Fruit fly (Drosophila melanogaster) whole organism, embryonic: Measurements from ENCODE around the gene Rpn9.
A peak's percentile ranks its signal among the peaks of the same experiment; 100 is the strongest.

Experiments
- Blimp-1 ChIP-seq: fragments of 200-800 bp; sonication (Bioruptor generic); optimal IDR thresholded peaks from 3 replicates; lab custom pipeline; 2018; ENCODE audit warnings: missing biosample characterization, missing genetic modification characterization, mild to moderate bottlenecking, moderate library complexity, missing genetic modification reagents
- CG10462 ChIP-seq: fragments of 200-800 bp; sonication (Bioruptor generic); optimal IDR thresholded peaks from 2 replicates; lab custom pipeline; 2016; ENCODE audit warnings: missing biosample characterization, missing genetic modification characterization
- CG10543 ChIP-seq: fragments of 200-800 bp; sonication (Bioruptor generic); optimal IDR thresholded peaks from 3 replicates; lab custom pipeline; 2017; ENCODE audit warnings: missing biosample characterization, mild to moderate bottlenecking, missing genetic modification characterization, moderate library complexity
- CG11504 ChIP-seq: fragments of 200-800 bp; sonication (Bioruptor generic); optimal IDR thresholded peaks from 3 replicates; lab custom pipeline; 2019; ENCODE audit warnings: missing biosample characterization, mild to moderate bottlenecking, missing genetic modification characterization, moderate library complexity
- CG12071 ChIP-seq: fragments of 200-800 bp; sonication (Bioruptor generic); optimal IDR thresholded peaks from 3 replicates; lab custom pipeline; 2018; ENCODE audit warnings: missing biosample characterization, mild to moderate bottlenecking, missing genetic modification characterization
- CG12104 ChIP-seq: fragments of 200-800 bp; sonication (Bioruptor generic); optimal IDR thresholded peaks from 3 replicates; lab custom pipeline; 2016; ENCODE audit warnings: missing biosample characterization, missing genetic modification characterization
- CG1603 ChIP-seq: fragments of 200-800 bp; sonication (Bioruptor generic); optimal IDR thresholded peaks from 2 replicates; lab custom pipeline; 2019; ENCODE audit warnings: missing biosample characterization, mild to moderate bottlenecking, missing genetic modification characterization, moderate library complexity
- CG17186 ChIP-seq: fragments of 200-800 bp; sonication (Bioruptor generic); optimal IDR thresholded peaks from 3 replicates; lab custom pipeline; 2017; ENCODE audit warnings: missing biosample characterization, missing genetic modification reagents, missing genetic modification characterization
- CG17328 ChIP-seq: fragments of 200-800 bp; sonication (Bioruptor generic); IDR thresholded peaks from 2 replicates; pipeline ENCODE4 v1.3.6; 2022; ENCODE audit warnings: missing biosample characterization, missing genetic modification characterization
- CG17359 ChIP-seq: fragments of 200-800 bp; sonication (Bioruptor generic); optimal IDR thresholded peaks from 3 replicates; lab custom pipeline; 2018; ENCODE audit warnings: missing biosample characterization, mild to moderate bottlenecking, missing genetic modification characterization, moderate library complexity
- CG2712 ChIP-seq: fragments of 200-800 bp; optimal IDR thresholded peaks from 3 replicates; lab custom pipeline; 2019; ENCODE audit warnings: missing biosample characterization, mild to moderate bottlenecking, missing genetic modification characterization, moderate library complexity
- CG3847 ChIP-seq: fragments of 200-800 bp; sonication (Bioruptor generic); IDR thresholded peaks from 2 replicates; pipeline ENCODE4 v1.3.6; 2022; ENCODE audit warnings: missing biosample characterization, missing genetic modification characterization
- CG4617 ChIP-seq: fragments of 200-800 bp; sonication (Bioruptor generic); optimal IDR thresholded peaks from 3 replicates; lab custom pipeline; 2016; ENCODE audit warnings: missing biosample characterization, missing genetic modification characterization, borderline replicate concordance
- CG7987 ChIP-seq: fragments of 200-800 bp; sonication (Bioruptor generic); optimal IDR thresholded peaks from 2 replicates; lab custom pipeline; 2018; ENCODE audit warnings: missing biosample characterization, mild to moderate bottlenecking, missing genetic modification characterization, moderate library complexity
- CG9437 ChIP-seq: fragments of 200-800 bp; sonication (Bioruptor generic); optimal IDR thresholded peaks from 2 replicates; lab custom pipeline; 2018; ENCODE audit warnings: missing biosample characterization, mild to moderate bottlenecking, missing genetic modification characterization
- ERR ChIP-seq: fragments of 200-800 bp; sonication (Bioruptor generic); optimal IDR thresholded peaks from 2 replicates; lab custom pipeline; 2016; ENCODE audit warnings: missing biosample characterization, missing genetic modification characterization
- HmgZ ChIP-seq: fragments of 200-800 bp; sonication (Bioruptor generic); optimal IDR thresholded peaks from 2 replicates; lab custom pipeline; 2018; ENCODE audit warnings: missing biosample characterization, mild to moderate bottlenecking, missing genetic modification characterization
- Jarid2 ChIP-seq: fragments of 200-800 bp; sonication (Bioruptor generic); optimal IDR thresholded peaks from 3 replicates; lab custom pipeline; 2017; ENCODE audit warnings: mild to moderate bottlenecking, missing biosample characterization, missing genetic modification reagents, missing genetic modification characterization
- NC2β ChIP-seq: fragments of 200-800 bp; sonication (Bioruptor generic); optimal IDR thresholded peaks from 2 replicates; lab custom pipeline; 2016; ENCODE audit warnings: missing biosample characterization, missing genetic modification characterization
- Nf-YC ChIP-seq: fragments of 200-800 bp; optimal IDR thresholded peaks from 3 replicates; lab custom pipeline; 2019; ENCODE audit warnings: missing biosample characterization, mild to moderate bottlenecking, missing genetic modification characterization, moderate library complexity
- PHDP ChIP-seq: fragments of 200-800 bp; sonication (Bioruptor generic); optimal IDR thresholded peaks from 3 replicates; lab custom pipeline; 2018; ENCODE audit warnings: missing biosample characterization, mild to moderate bottlenecking, missing genetic modification characterization, moderate library complexity
- Ptx1 ChIP-seq: fragments of 200-800 bp; sonication (Bioruptor generic); IDR thresholded peaks from 2 replicates; pipeline ENCODE4 v1.3.6; 2022; ENCODE audit warnings: missing biosample characterization, missing genetic modification characterization
- Sin3A ChIP-seq: fragments of >200 bp; optimal IDR thresholded peaks from 2 replicates; lab custom pipeline; 2018
- Sox100B ChIP-seq: fragments of 200-800 bp; sonication (Bioruptor generic); optimal IDR thresholded peaks from 3 replicates; lab custom pipeline; 2018; ENCODE audit warnings: missing biosample characterization, mild to moderate bottlenecking, missing genetic modification characterization
- Sry-β ChIP-seq: fragments of 200-800 bp; sonication (Bioruptor generic); optimal IDR thresholded peaks from 2 replicates; lab custom pipeline; 2018; ENCODE audit warnings: missing biosample characterization, mild to moderate bottlenecking, missing genetic modification characterization, moderate library complexity
- Sry-δ ChIP-seq: fragments of 200-800 bp; sonication (Bioruptor generic); optimal IDR thresholded peaks from 2 replicates; lab custom pipeline; 2016; ENCODE audit warnings: missing biosample characterization, missing genetic modification characterization
- ac ChIP-seq: fragments of 200-800 bp; sonication (Bioruptor generic); optimal IDR thresholded peaks from 3 replicates; lab custom pipeline; 2017; ENCODE audit warnings: missing biosample characterization, mild to moderate bottlenecking, missing genetic modification characterization
- amos ChIP-seq: fragments of 200-800 bp; sonication (Bioruptor generic); IDR thresholded peaks from 2 replicates; pipeline ENCODE4 v1.3.6; 2022; ENCODE audit warnings: missing biosample characterization, missing genetic modification characterization; ENCODE audit not compliant: partially characterized antibody
- ash1 ChIP-seq: fragments of 200-800 bp; sonication (Bioruptor generic); optimal IDR thresholded peaks from 2 replicates; lab custom pipeline; 2018; ENCODE audit warnings: missing biosample characterization, mild to moderate bottlenecking, missing genetic modification characterization
- bcd ChIP-seq: fragments of 200-800 bp; sonication (Bioruptor generic); optimal IDR thresholded peaks from 2 replicates; lab custom pipeline; 2017; ENCODE audit warnings: missing biosample characterization, mild to moderate bottlenecking, missing genetic modification characterization
- crp ChIP-seq, 2 experiments: fragments of 200-800 bp; sonication (Bioruptor generic); optimal IDR thresholded peaks; 2 replicates in 1 of 2; 3 replicates in 1 of 2; lab custom pipeline; 2017; ENCODE audit warnings: missing biosample characterization in 2 of 2, missing genetic modification characterization in 2 of 2, mild to moderate bottlenecking in 1 of 2, moderate library complexity in 1 of 2
- danr ChIP-seq: fragments of 200-800 bp; sonication (Bioruptor generic); IDR thresholded peaks from 2 replicates; pipeline ENCODE4 v1.3.6; 2022; ENCODE audit warnings: missing biosample characterization, missing genetic modification characterization
- dimm ChIP-seq: fragments of 200-800 bp; sonication (Bioruptor generic); IDR thresholded peaks from 2 replicates; pipeline ENCODE4 v1.3.6; 2022; ENCODE audit warnings: missing biosample characterization, missing genetic modification characterization
- dmrt11E ChIP-seq: fragments of 200-800 bp; sonication (Bioruptor generic); optimal IDR thresholded peaks from 3 replicates; lab custom pipeline; 2018; ENCODE audit warnings: missing biosample characterization, mild to moderate bottlenecking, missing genetic modification characterization, moderate library complexity
- ems ChIP-seq: fragments of 200-800 bp; sonication (Bioruptor generic); optimal IDR thresholded peaks from 3 replicates; lab custom pipeline; 2016; ENCODE audit warnings: missing biosample characterization, missing genetic modification characterization
- her ChIP-seq: fragments of 200-800 bp; sonication (Bioruptor generic); optimal IDR thresholded peaks from 2 replicates; lab custom pipeline; 2016; ENCODE audit warnings: missing biosample characterization, missing genetic modification characterization
- insv ChIP-seq, 2 experiments: fragments of 200-800 bp; sonication (Bioruptor generic); optimal IDR thresholded peaks; 3 replicates each; lab custom pipeline; 2016 to 2018; ENCODE audit warnings: missing biosample characterization in 2 of 2, missing genetic modification characterization in 2 of 2
- kah ChIP-seq: fragments of 200-800 bp; sonication (Bioruptor generic); optimal IDR thresholded peaks from 2 replicates; lab custom pipeline; 2018; ENCODE audit warnings: missing biosample characterization, mild to moderate bottlenecking, missing genetic modification characterization
- kni ChIP-seq: fragments of 200-800 bp; sonication (Bioruptor generic); optimal IDR thresholded peaks from 3 replicates; lab custom pipeline; 2017; ENCODE audit warnings: mild to moderate bottlenecking, missing biosample characterization, missing genetic modification reagents, missing genetic modification characterization
- luna ChIP-seq: fragments of 200-800 bp; sonication (Bioruptor generic); optimal IDR thresholded peaks from 2 replicates; lab custom pipeline; 2016; ENCODE audit warnings: missing biosample characterization, missing genetic modification characterization
- nom ChIP-seq: fragments of 200-800 bp; sonication (Bioruptor generic); optimal IDR thresholded peaks from 2 replicates; lab custom pipeline; 2017; ENCODE audit warnings: missing biosample characterization, missing genetic modification characterization, mild to moderate bottlenecking, moderate library complexity, missing genetic modification reagents
- org-1 ChIP-seq: fragments of 200-800 bp; sonication (Bioruptor generic); optimal IDR thresholded peaks from 2 replicates; lab custom pipeline; 2017; ENCODE audit warnings: missing biosample characterization, missing genetic modification characterization
- rib ChIP-seq: fragments of 200-800 bp; sonication (Bioruptor generic); IDR thresholded peaks from 2 replicates; pipeline ENCODE4 v1.3.6; 2022; ENCODE audit warnings: missing biosample characterization, missing genetic modification characterization
- run ChIP-seq: fragments of 200-800 bp; sonication (Bioruptor generic); optimal IDR thresholded peaks from 3 replicates; lab custom pipeline; 2018; ENCODE audit warnings: missing biosample characterization, mild to moderate bottlenecking, missing genetic modification characterization
- scrt ChIP-seq: fragments of 200-800 bp; sonication (Bioruptor generic); optimal IDR thresholded peaks from 2 replicates; lab custom pipeline; 2018; ENCODE audit warnings: missing biosample characterization, mild to moderate bottlenecking, missing genetic modification characterization, moderate library complexity
- sisA ChIP-seq: fragments of 200-800 bp; sonication (Bioruptor generic); IDR thresholded peaks from 2 replicates; pipeline ENCODE4 v1.3.6; 2022; ENCODE audit warnings: missing biosample characterization, missing genetic modification characterization
- sob ChIP-seq: fragments of 200-800 bp; sonication (Bioruptor generic); IDR thresholded peaks from 2 replicates; pipeline ENCODE4 v1.3.6; 2022; ENCODE audit warnings: missing biosample characterization, missing genetic modification characterization
- unc-4 ChIP-seq: fragments of 200-800 bp; sonication (Bioruptor generic); IDR thresholded peaks from 2 replicates; pipeline ENCODE4 v1.3.6; 2022; ENCODE audit warnings: missing biosample characterization, missing genetic modification characterization; ENCODE audit not compliant: partially characterized antibody
- unpg ChIP-seq: fragments of 200-800 bp; sonication (Bioruptor generic); optimal IDR thresholded peaks from 3 replicates; lab custom pipeline; 2018; ENCODE audit warnings: missing biosample characterization, mild to moderate bottlenecking, missing genetic modification characterization, moderate library complexity
- wor ChIP-seq: fragments of 200-800 bp; sonication (Bioruptor generic); IDR thresholded peaks from 2 replicates; pipeline ENCODE4 v1.3.6; 2022; ENCODE audit warnings: missing biosample characterization, missing genetic modification characterization

Rpn9 gene

dm6 chr3R:23732990-23733512 is at the start of gene Rpn9, which contains the start of gene Hmgcr (continued):
- TF ChIP-seq CG1603 (tag; lab: Kevin White, UChicago) (peak; percentile 58), CG9437 (GFP tag; lab: Kevin White, UChicago) (peak; percentile 58), NC2β (peak; percentile 55), Sry-δ (GFP tag; lab: Kevin White, UChicago) (peak; percentile 52), CG17359 (tag; lab: Kevin White, UChicago) (no peak), ems (no peak), CG10462 (GFP tag; lab: Kevin White, UChicago) (no peak), insv (GFP tag; optimal IDR thresholded peaks at IDR 0.05; lab: Kevin White, UChicago) (peak in 1 of 2 experiments; percentile 65), unpg (GFP tag; lab: Kevin White, UChicago) (peak; percentile 21), PHDP (tag; lab: Kevin White, UChicago) (peak; percentile 47), crp (GFP tag; optimal IDR thresholded peaks at IDR 0.05; lab: Kevin White, UChicago) (peak; percentile 85 to 98), Sry-β (peak; percentile 10), ERR (GFP tag; lab: Kevin White, UChicago) (peak; percentile 11), CG12071 (GFP tag; lab: Kevin White, UChicago) (no peak), bcd (no peak), CG10543 (GFP tag; lab: Kevin White, UChicago) (no peak), CG3847 (GFP tag; lab: Robert Waterston, UW) (0 out of 2 replicates have a peak, but pooled peaks have one; percentile 9), Sin3A (peak; percentile 95), nom (GFP tag; lab: Kevin White, UChicago) (peak; percentile 49), CG2712 (tag; lab: Kevin White, UChicago) (peak; percentile 61), CG11504 (peak; percentile 51), CG12104 (no peak), CG17328 (GFP tag; lab: Robert Waterston, UW) (peak; percentile 38; the same call in 1 of the 2 replicates), CG4617 (GFP tag; lab: Kevin White, UChicago) (peak; percentile 41), Ptx1 (GFP tag; lab: Robert Waterston, UW) (no peak), wor (GFP tag; lab: Robert Waterston, UW) (no peak), CG17186 (GFP tag; lab: Kevin White, UChicago) (peak; percentile 62), ac (GFP tag; lab: Kevin White, UChicago) (no peak), CG7987 (peak; percentile 41), rib (GFP tag; lab: Robert Waterston, UW) (no peak), amos (GFP tag; lab: Robert Waterston, UW) (0 out of 2 replicates have a peak, but pooled peaks have one; percentile 16), dimm (GFP tag; lab: Robert Waterston, UW) (no peak), danr (no peak), dmrt11E (tag; lab: Kevin White, UChicago) (no peak), luna (GFP tag; lab: Kevin White, UChicago) (no peak), Sox100B (GFP tag; lab: Kevin White, UChicago) (no peak), her (GFP tag; lab: Kevin White, UChicago) (no peak), unc-4 (GFP tag; lab: Robert Waterston, UW) (0 out of 2 replicates have a peak, but pooled peaks have one; percentile 44), HmgZ (peak; percentile 32), Jarid2 (GFP tag; lab: Kevin White, UChicago) (peak; percentile 86), org-1 (GFP tag; lab: Kevin White, UChicago) (no peak), sob (no peak), Blimp-1 (peak; percentile 11), Nf-YC (tag; lab: Kevin White, UChicago) (peak; percentile 38), run (tag; lab: Kevin White, UChicago) (no peak), scrt (GFP tag; lab: Kevin White, UChicago) (peak; percentile 18), sisA (no peak), ash1 (GFP tag; lab: Kevin White, UChicago) (no peak), kni (GFP tag; lab: Kevin White, UChicago) (no peak), kah (no peak)
